Fruit fly (Drosophila melanogaster) whole organism, embryonic: Measurements from ENCODE around the gene Gr89a.

Experiments used
- Adf1 ChIP-seq: fragments of 200-800 bp; sonication (Bioruptor generic); IDR thresholded peaks from 2 replicates; pipeline ENCODE4 v1.3.6; 2022; ENCODE audit warnings: missing biosample characterization, missing genetic modification characterization
- Antp ChIP-seq: fragments of 200-800 bp; sonication (Bioruptor generic); optimal IDR thresholded peaks from 3 replicates; lab custom pipeline; 2016; ENCODE audit warnings: missing biosample characterization, missing genetic modification characterization
- Atf6 ChIP-seq: fragments of 200-800 bp; sonication (Bioruptor generic); IDR thresholded peaks from 2 replicates; pipeline ENCODE4 v1.3.6; 2022; ENCODE audit warnings: missing biosample characterization, missing genetic modification characterization
- CG10209 ChIP-seq: fragments of 200-800 bp; sonication (Bioruptor generic); optimal IDR thresholded peaks from 3 replicates; lab custom pipeline; 2017; ENCODE audit warnings: missing biosample characterization, mild to moderate bottlenecking, missing genetic modification characterization, missing genetic modification reagents
- CG10543 ChIP-seq: fragments of 200-800 bp; sonication (Bioruptor generic); optimal IDR thresholded peaks from 3 replicates; lab custom pipeline; 2017; ENCODE audit warnings: missing biosample characterization, mild to moderate bottlenecking, missing genetic modification characterization, moderate library complexity
- CG10565 ChIP-seq: fragments of 200-800 bp; sonication (Bioruptor generic); optimal IDR thresholded peaks from 3 replicates; lab custom pipeline; 2016; ENCODE audit warnings: missing biosample characterization, mild to moderate bottlenecking, missing genetic modification characterization
- CG12219 ChIP-seq: fragments of 200-800 bp; sonication (Bioruptor generic); optimal IDR thresholded peaks from 3 replicates; lab custom pipeline; 2018; ENCODE audit warnings: missing biosample characterization, mild to moderate bottlenecking, missing genetic modification characterization
- CG15696 ChIP-seq: fragments of 200-800 bp; sonication (Bioruptor generic); optimal IDR thresholded peaks from 2 replicates; lab custom pipeline; 2019; ENCODE audit warnings: missing biosample characterization, mild to moderate bottlenecking, missing genetic modification characterization, moderate library complexity
- CG16813 ChIP-seq: fragments of 200-800 bp; sonication (Bioruptor generic); IDR thresholded peaks from 3 replicates; pipeline ENCODE4 v1.3.6; 2022; ENCODE audit warnings: missing biosample characterization, missing genetic modification characterization; ENCODE audit not compliant: partially characterized antibody
- CG17361 ChIP-seq: fragments of 200-800 bp; sonication (Bioruptor generic); IDR thresholded peaks from 3 replicates; pipeline ENCODE4 v1.3.6; 2022; ENCODE audit warnings: missing biosample characterization, missing genetic modification characterization
- CG17568 ChIP-seq: fragments of 200-800 bp; sonication (Bioruptor generic); optimal IDR thresholded peaks from 2 replicates; lab custom pipeline; 2018; ENCODE audit warnings: missing biosample characterization, mild to moderate bottlenecking, missing genetic modification characterization, moderate library complexity
- CG17612 ChIP-seq: fragments of 200-800 bp; sonication (Bioruptor generic); IDR thresholded peaks from 2 replicates; pipeline ENCODE4 v1.3.6; 2022; ENCODE audit warnings: missing biosample characterization, missing genetic modification characterization
- CG18599 ChIP-seq: fragments of 200-800 bp; sonication (Bioruptor generic); optimal IDR thresholded peaks from 3 replicates; lab custom pipeline; 2017; ENCODE audit warnings: missing biosample characterization, missing genetic modification characterization, mild to moderate bottlenecking, moderate library complexity, missing genetic modification reagents
- CG2120 ChIP-seq: fragments of 200-800 bp; sonication (Bioruptor generic); optimal IDR thresholded peaks from 3 replicates; lab custom pipeline; 2016; ENCODE audit warnings: missing biosample characterization, missing genetic modification characterization
- CG2199 ChIP-seq: fragments of 200-800 bp; sonication (Bioruptor generic); IDR thresholded peaks from 3 replicates; pipeline ENCODE4 v1.3.6; 2022; ENCODE audit warnings: missing biosample characterization, missing genetic modification characterization
- CG33213 ChIP-seq: fragments of 200-800 bp; sonication (Bioruptor generic); optimal IDR thresholded peaks from 3 replicates; lab custom pipeline; 2016; ENCODE audit warnings: missing biosample characterization, missing genetic modification characterization
- CG34422 ChIP-seq: fragments of 200-800 bp; sonication (Bioruptor generic); IDR thresholded peaks from 3 replicates; pipeline ENCODE4 v1.3.6; 2022; ENCODE audit warnings: missing biosample characterization, missing genetic modification characterization
- CG3847 ChIP-seq: fragments of 200-800 bp; sonication (Bioruptor generic); IDR thresholded peaks from 2 replicates; pipeline ENCODE4 v1.3.6; 2022; ENCODE audit warnings: missing biosample characterization, missing genetic modification characterization
- CG4617 ChIP-seq: fragments of 200-800 bp; sonication (Bioruptor generic); optimal IDR thresholded peaks from 3 replicates; lab custom pipeline; 2016; ENCODE audit warnings: missing biosample characterization, missing genetic modification characterization, borderline replicate concordance
- CG6654 ChIP-seq: fragments of 200-800 bp; sonication (Bioruptor generic); optimal IDR thresholded peaks from 2 replicates; lab custom pipeline; 2017; ENCODE audit warnings: missing biosample characterization, mild to moderate bottlenecking, missing genetic modification characterization
- CG7271 ChIP-seq: fragments of 200-800 bp; sonication (Bioruptor generic); optimal IDR thresholded peaks from 2 replicates; lab custom pipeline; 2018; ENCODE audit warnings: missing biosample characterization, mild to moderate bottlenecking, missing genetic modification characterization, moderate library complexity
- CG7556 ChIP-seq: fragments of 200-800 bp; sonication (Bioruptor generic); optimal IDR thresholded peaks from 2 replicates; lab custom pipeline; 2017; ENCODE audit warnings: missing biosample characterization, mild to moderate bottlenecking, missing genetic modification characterization
- CG7786 ChIP-seq: fragments of 200-800 bp; sonication (Bioruptor generic); optimal IDR thresholded peaks from 2 replicates; lab custom pipeline; 2016; ENCODE audit warnings: missing biosample characterization, missing genetic modification characterization
- CG7928 ChIP-seq: fragments of 200-800 bp; sonication (Bioruptor generic); optimal IDR thresholded peaks from 2 replicates; lab custom pipeline; 2017; ENCODE audit warnings: missing biosample characterization, mild to moderate bottlenecking, missing genetic modification characterization
- CG9437 ChIP-seq: fragments of 200-800 bp; sonication (Bioruptor generic); optimal IDR thresholded peaks from 2 replicates; lab custom pipeline; 2018; ENCODE audit warnings: missing biosample characterization, mild to moderate bottlenecking, missing genetic modification characterization
- CG9817 ChIP-seq: fragments of 200-800 bp; sonication (Bioruptor generic); optimal IDR thresholded peaks from 2 replicates; lab custom pipeline; 2018; ENCODE audit warnings: missing biosample characterization, mild to moderate bottlenecking, missing genetic modification characterization, moderate library complexity
- HmgD ChIP-seq: fragments of 200-800 bp; sonication (Bioruptor generic); optimal IDR thresholded peaks from 3 replicates; lab custom pipeline; 2016; ENCODE audit warnings: missing biosample characterization, missing genetic modification characterization
- Hr3 ChIP-seq: fragments of 200-800 bp; sonication (Bioruptor generic); optimal IDR thresholded peaks from 3 replicates; lab custom pipeline; 2016; ENCODE audit warnings: missing biosample characterization, missing genetic modification characterization
- Myb ChIP-seq: fragments of 200-800 bp; sonication (Bioruptor generic); optimal IDR thresholded peaks from 2 replicates; lab custom pipeline; 2016; ENCODE audit warnings: missing biosample characterization, missing genetic modification characterization
- Scr ChIP-seq: fragments of 200-800 bp; sonication (Bioruptor generic); IDR thresholded peaks from 2 replicates; pipeline ENCODE4 v1.3.6; 2022; ENCODE audit warnings: missing biosample characterization, missing genetic modification characterization; ENCODE audit not compliant: partially characterized antibody
- Sin3A ChIP-seq: fragments of >200 bp; optimal IDR thresholded peaks from 2 replicates; lab custom pipeline; 2018
- Sry-δ ChIP-seq: fragments of 200-800 bp; sonication (Bioruptor generic); optimal IDR thresholded peaks from 2 replicates; lab custom pipeline; 2016; ENCODE audit warnings: missing biosample characterization, missing genetic modification characterization
- YL-1 ChIP-seq: fragments of 200-800 bp; sonication (Bioruptor generic); optimal IDR thresholded peaks from 3 replicates; lab custom pipeline; 2017; ENCODE audit warnings: missing biosample characterization, mild to moderate bottlenecking, missing genetic modification characterization
- amos ChIP-seq: fragments of 200-800 bp; sonication (Bioruptor generic); IDR thresholded peaks from 2 replicates; pipeline ENCODE4 v1.3.6; 2022; ENCODE audit warnings: missing biosample characterization, missing genetic modification characterization; ENCODE audit not compliant: partially characterized antibody
- ara ChIP-seq: fragments of 200-800 bp; sonication (Bioruptor generic); IDR thresholded peaks from 2 replicates; pipeline ENCODE4 v1.3.6; 2022; ENCODE audit warnings: missing biosample characterization, missing genetic modification characterization
- bab2 ChIP-seq: fragments of 200-800 bp; sonication (Bioruptor generic); optimal IDR thresholded peaks from 2 replicates; lab custom pipeline; 2016; ENCODE audit warnings: missing biosample characterization, missing genetic modification characterization
- bsh ChIP-seq, 2 experiments: fragments of 200-800 bp; sonication (Bioruptor generic); optimal IDR thresholded peaks; 2 replicates each; lab custom pipeline; 2017 to 2018; ENCODE audit warnings: mild to moderate bottlenecking in 2 of 2, missing biosample characterization in 2 of 2, missing genetic modification characterization in 2 of 2, moderate library complexity in 1 of 2
- chif ChIP-seq, 2 experiments: fragments of 200-800 bp; sonication (Bioruptor generic); optimal IDR thresholded peaks; 3 replicates each; lab custom pipeline; 2016; ENCODE audit warnings: missing biosample characterization in 2 of 2, missing genetic modification characterization in 2 of 2
- chinmo ChIP-seq: fragments of 200-800 bp; sonication (Bioruptor generic); IDR thresholded peaks from 4 replicates; pipeline ENCODE4 v1.3.6; 2022; ENCODE audit warnings: missing biosample characterization, missing genetic modification characterization; ENCODE audit not compliant: partially characterized antibody
- disco-r ChIP-seq: fragments of 200-800 bp; sonication (Bioruptor generic); optimal IDR thresholded peaks from 2 replicates; lab custom pipeline; 2016; ENCODE audit warnings: missing biosample characterization, missing genetic modification characterization
- esg ChIP-seq: fragments of 200-800 bp; sonication (Bioruptor generic); conservative IDR thresholded peaks from 2 replicates; pipeline ENCODE4 v1.3.6; 2022; ENCODE audit warnings: missing biosample characterization, missing genetic modification characterization
- fd3F ChIP-seq: fragments of 200-800 bp; sonication (Bioruptor generic); optimal IDR thresholded peaks from 2 replicates; lab custom pipeline; 2018; ENCODE audit warnings: missing biosample characterization, mild to moderate bottlenecking, missing genetic modification characterization, moderate library complexity
- her ChIP-seq: fragments of 200-800 bp; sonication (Bioruptor generic); optimal IDR thresholded peaks from 2 replicates; lab custom pipeline; 2016; ENCODE audit warnings: missing biosample characterization, missing genetic modification characterization
- klu ChIP-seq: fragments of 200-800 bp; sonication (Bioruptor generic); IDR thresholded peaks from 2 replicates; pipeline ENCODE4 v1.3.6; 2022; ENCODE audit warnings: missing biosample characterization, missing genetic modification characterization
- nerfin-1 ChIP-seq: fragments of 200-800 bp; sonication (Bioruptor generic); optimal IDR thresholded peaks from 3 replicates; lab custom pipeline; 2019; ENCODE audit warnings: missing biosample characterization, mild to moderate bottlenecking, missing genetic modification characterization, moderate library complexity
- nerfin-2 ChIP-seq: fragments of 200-800 bp; sonication (Bioruptor generic); IDR thresholded peaks from 2 replicates; pipeline ENCODE4 v1.3.6; 2022; ENCODE audit warnings: missing biosample characterization, missing genetic modification characterization; ENCODE audit not compliant: partially characterized antibody
- onecut ChIP-seq: fragments of 200-800 bp; sonication (Bioruptor generic); IDR thresholded peaks from 2 replicates; pipeline ENCODE4 v1.3.6; 2022; ENCODE audit warnings: missing biosample characterization, missing genetic modification characterization
- seq ChIP-seq: fragments of 200-800 bp; sonication (Bioruptor generic); IDR thresholded peaks from 2 replicates; pipeline ENCODE4 v1.3.6; 2022; ENCODE audit warnings: missing biosample characterization, missing genetic modification characterization
- sisA ChIP-seq: fragments of 200-800 bp; sonication (Bioruptor generic); IDR thresholded peaks from 2 replicates; pipeline ENCODE4 v1.3.6; 2022; ENCODE audit warnings: missing biosample characterization, missing genetic modification characterization
- tap ChIP-seq: fragments of 200-800 bp; optimal IDR thresholded peaks from 3 replicates; lab custom pipeline; 2019; ENCODE audit warnings: missing biosample characterization, mild to moderate bottlenecking, missing genetic modification characterization, moderate library complexity
- vfl ChIP-seq: fragments of 200-800 bp; sonication (Bioruptor generic); optimal IDR thresholded peaks from 2 replicates; lab custom pipeline; 2016; ENCODE audit warnings: missing biosample characterization, missing genetic modification characterization

Gr89a gene

dm6 chr3R:16483877-16484417 is 14.8 kb downstream of the Gr89a start, which contains the start of gene Der-2 (continued):
- TF ChIP-seq bsh (GFP tag; optimal IDR thresholded peaks at IDR 0.05; lab: Kevin White, UChicago): no peak
- no peak for TF ChIP-seq seq (GFP tag; lab: Robert Waterston, UW)
- TF ChIP-seq CG33213: no peak
- peak; percentile 5 for TF ChIP-seq YL-1 (GFP tag; lab: Kevin White, UChicago)
- TF ChIP-seq CG34422: no peak
- no peak for TF ChIP-seq Antp
- TF ChIP-seq CG10565 (GFP tag; lab: Kevin White, UChicago): no peak
- TF ChIP-seq CG3847 (GFP tag; lab: Robert Waterston, UW): no peak
- no peak for TF ChIP-seq klu
- no peak for TF ChIP-seq CG10543 (GFP tag; lab: Kevin White, UChicago)
- no peak for TF ChIP-seq CG7556 (GFP tag; lab: Kevin White, UChicago)
- peak; percentile 78 for TF ChIP-seq CG16813 (GFP tag; lab: Robert Waterston, UW)
- TF ChIP-seq sisA (GFP tag; lab: Robert Waterston, UW): no peak
- no peak for TF ChIP-seq tap (tag; lab: Kevin White, UChicago)
- no peak for TF ChIP-seq Adf1 (GFP tag; lab: Robert Waterston, UW)
- TF ChIP-seq CG6654 (GFP tag; lab: Kevin White, UChicago): no peak
- peak; percentile 91 for TF ChIP-seq Scr
- no peak for TF ChIP-seq nerfin-1 (tag; lab: Kevin White, UChicago)
- no peak for TF ChIP-seq CG9437 (GFP tag; lab: Kevin White, UChicago)
- TF ChIP-seq Sin3A (lab: Kevin White, UChicago): no peak
- TF ChIP-seq Hr3 (GFP tag; lab: Kevin White, UChicago): no peak
- TF ChIP-seq Myb (GFP tag; lab: Kevin White, UChicago): no peak
- no peak for TF ChIP-seq chif (GFP tag; optimal IDR thresholded peaks at IDR 0.05; lab: Kevin White, UChicago)
- TF ChIP-seq CG7271 (tag; lab: Kevin White, UChicago): no peak
- TF ChIP-seq fd3F: no peak
- TF ChIP-seq onecut: no peak
- peak; percentile 49 for TF ChIP-seq CG4617 (GFP tag; lab: Kevin White, UChicago)
- no peak for TF ChIP-seq ara (GFP tag; lab: Robert Waterston, UW)
- no peak for TF ChIP-seq HmgD (GFP tag; lab: Kevin White, UChicago)
- no peak for TF ChIP-seq CG9817 (tag; lab: Kevin White, UChicago)
- TF ChIP-seq CG2120 (GFP tag; lab: Kevin White, UChicago): no peak
- no peak for TF ChIP-seq Atf6 (GFP tag; lab: Robert Waterston, UW)
- TF ChIP-seq amos (GFP tag; lab: Robert Waterston, UW): peak; percentile 89
- TF ChIP-seq CG17612 (GFP tag; lab: Robert Waterston, UW): no peak
- no peak for TF ChIP-seq bab2 (GFP tag; lab: Kevin White, UChicago)
- TF ChIP-seq CG7928 (GFP tag; lab: Kevin White, UChicago): no peak
- no peak for TF ChIP-seq CG10209
- no peak for TF ChIP-seq CG18599 (GFP tag; lab: Kevin White, UChicago)
- no peak for TF ChIP-seq CG17568 (GFP tag; lab: Kevin White, UChicago)
- no peak for TF ChIP-seq vfl
- no peak for TF ChIP-seq CG7786 (GFP tag; lab: Kevin White, UChicago)
- peak; percentile 64 for TF ChIP-seq nerfin-2 (GFP tag; lab: Robert Waterston, UW)
- TF ChIP-seq Sry-δ (GFP tag; lab: Kevin White, UChicago): peak; percentile 89
- no peak for TF ChIP-seq CG12219 (GFP tag; lab: Kevin White, UChicago)
- peak; percentile 92; the same call in 3 of the 4 replicates for TF ChIP-seq chinmo (GFP tag; lab: Robert Waterston, UW)
- no peak for TF ChIP-seq disco-r (GFP tag; lab: Kevin White, UChicago)
- TF ChIP-seq CG17361: no peak
- no peak for TF ChIP-seq her (GFP tag; lab: Kevin White, UChicago)
- TF ChIP-seq CG15696: no peak
- TF ChIP-seq CG2199 (GFP tag; lab: Robert Waterston, UW): no peak
- no peak for TF ChIP-seq esg (GFP tag; lab: Robert Waterston, UW)
